Worm (Caenorhabditis elegans) whole organism, mixed stage, embryonic: ENCODE measurements around the gene nlp-18.

ENCODE experiments used
- ceh-39 ChIP-seq: fragments of 150-350 bp; optimal IDR thresholded peaks from 2 replicates; lab custom pipeline; 2014; ENCODE audit warnings: missing biosample characterization, missing genetic modification characterization
- ceh-43 ChIP-seq: fragments of 200-800 bp; sonication (Bioruptor generic); optimal IDR thresholded peaks from 2 replicates; lab custom pipeline; 2018; ENCODE audit warnings: mild to moderate bottlenecking, missing genetic modification characterization, moderate library complexity, missing compliant biosample characterization
- ceh-83 ChIP-seq: fragments of 200-800 bp; sonication (Bioruptor generic); optimal IDR thresholded peaks from 2 replicates; lab custom pipeline; 2018; ENCODE audit warnings: mild to moderate bottlenecking, missing genetic modification characterization, missing compliant biosample characterization
- ces-1 ChIP-seq: fragments of 150-350 bp; optimal IDR thresholded peaks from 2 replicates; lab custom pipeline; 2014; ENCODE audit warnings: missing biosample characterization, missing genetic modification reagents, missing genetic modification characterization
- cnd-1 ChIP-seq: fragments of 200-800 bp; sonication (Bioruptor generic); optimal IDR thresholded peaks from 2 replicates; lab custom pipeline; 2018; ENCODE audit warnings: mild to moderate bottlenecking, missing genetic modification characterization, missing compliant biosample characterization
- drap-1 ChIP-seq: fragments of 200-800 bp; sonication (Bioruptor generic); optimal IDR thresholded peaks from 3 replicates; lab custom pipeline; 2018; ENCODE audit warnings: mild to moderate bottlenecking, missing genetic modification characterization, missing compliant biosample characterization
- elt-1 ChIP-seq: sonication (generic microtip); optimal IDR thresholded peaks from 2 replicates; lab custom pipeline; 2017; ENCODE audit warnings: missing genetic modification characterization, mild to moderate bottlenecking, missing compliant biosample characterization, antibody characterized with exemption, moderate library complexity, borderline replicate concordance; ENCODE audit not compliant: insufficient read depth
- ham-2 ChIP-seq: fragments of 200-800 bp; sonication (Bioruptor generic); optimal IDR thresholded peaks from 2 replicates; lab custom pipeline; 2018; ENCODE audit warnings: mild to moderate bottlenecking, missing genetic modification characterization, missing compliant biosample characterization
- hlh-1 ChIP-seq: fragments of 150-350 bp; optimal IDR thresholded peaks from 2 replicates; lab custom pipeline; 2014; ENCODE audit warnings: missing biosample characterization, missing genetic modification reagents, missing genetic modification characterization
- lin-13 ChIP-seq: fragments of 150-350 bp; optimal IDR thresholded peaks from 2 replicates; lab custom pipeline; 2014; ENCODE audit warnings: missing biosample characterization, missing genetic modification characterization
- lin-32 ChIP-seq: fragments of 200-800 bp; sonication (Bioruptor generic); optimal IDR thresholded peaks from 2 replicates; lab custom pipeline; 2018; ENCODE audit warnings: mild to moderate bottlenecking, missing genetic modification characterization, missing compliant biosample characterization
- lsy-2 ChIP-seq: fragments of 150-350 bp; optimal IDR thresholded peaks from 2 replicates; lab custom pipeline; 2014; ENCODE audit warnings: missing biosample characterization, missing genetic modification characterization
- mep-1 ChIP-seq: fragments of 150-350 bp; optimal IDR thresholded peaks from 2 replicates; lab custom pipeline; 2017; ENCODE audit warnings: missing biosample characterization, missing genetic modification reagents, missing genetic modification characterization, inconsistent platforms
- mls-2 ChIP-seq: sonication (generic microtip); optimal IDR thresholded peaks from 2 replicates; lab custom pipeline; 2016; ENCODE audit warnings: mild to moderate bottlenecking, missing genetic modification characterization, moderate library complexity, missing compliant biosample characterization
- nhr-2 ChIP-seq: fragments of 150-350 bp; optimal IDR thresholded peaks from 2 replicates; lab custom pipeline; 2014; ENCODE audit warnings: missing biosample characterization, missing genetic modification characterization
- nhr-237 ChIP-seq: fragments of 150-350 bp; optimal IDR thresholded peaks from 2 replicates; lab custom pipeline; 2014; ENCODE audit warnings: missing biosample characterization, missing genetic modification characterization
- nhr-28 ChIP-seq: fragments of 150-350 bp; optimal IDR thresholded peaks from 2 replicates; lab custom pipeline; 2014; ENCODE audit warnings: missing biosample characterization, missing genetic modification characterization
- nhr-76 ChIP-seq: sonication (generic microtip); optimal IDR thresholded peaks from 2 replicates; lab custom pipeline; 2017; ENCODE audit warnings: missing biosample characterization, missing genetic modification characterization
- pha-4 ChIP-seq: fragments of 150-350 bp; optimal IDR thresholded peaks from 2 replicates; lab custom pipeline; 2018; ENCODE audit warnings: missing biosample characterization, missing genetic modification reagents, missing genetic modification characterization
- sem-2 ChIP-seq: fragments of 200-800 bp; sonication (Bioruptor generic); optimal IDR thresholded peaks from 2 replicates; lab custom pipeline; 2018; ENCODE audit warnings: mild to moderate bottlenecking, missing genetic modification characterization, missing compliant biosample characterization
- snpc-4 ChIP-seq: fragments of 150-350 bp; optimal IDR thresholded peaks from 2 replicates; lab custom pipeline; 2014; ENCODE audit warnings: missing biosample characterization, missing genetic modification characterization
- sptf-1 ChIP-seq: sonication (generic microtip); optimal IDR thresholded peaks from 2 replicates; lab custom pipeline; 2017; ENCODE audit warnings: mild to moderate bottlenecking, missing genetic modification characterization, moderate library complexity, missing compliant biosample characterization
- unc-120 ChIP-seq: sonication (generic microtip); optimal IDR thresholded peaks from 2 replicates; lab custom pipeline; 2017; ENCODE audit warnings: missing genetic modification characterization, missing compliant biosample characterization; ENCODE audit not compliant: poor library complexity, severe bottlenecking
- unc-39 ChIP-seq: fragments of 150-350 bp; optimal IDR thresholded peaks from 2 replicates; lab custom pipeline; 2014; ENCODE audit warnings: missing biosample characterization, missing genetic modification characterization
- unc-62 ChIP-seq: fragments of 150-350 bp; optimal IDR thresholded peaks from 2 replicates; lab custom pipeline; 2014; ENCODE audit warnings: missing biosample characterization, missing genetic modification reagents, missing genetic modification characterization
- zip-8 ChIP-seq: fragments of 150-350 bp; optimal IDR thresholded peaks from 2 replicates; lab custom pipeline; 2014; ENCODE audit warnings: missing biosample characterization, missing genetic modification characterization

The nlp-18 gene

ce11 chrII:11004381-11004780, 25.8 kb downstream of the nlp-18 start:
- TF ChIP-seq lin-13 (tag; lab: Kevin White, UChicago) (no peak), unc-39 (tag; lab: Kevin White, UChicago) (no peak), pha-4 (tag; lab: Kevin White, UChicago) (no peak), unc-62 (no peak)

- TF ChIP-seq hlh-1 (tag; lab: Kevin White, UChicago) (no peak), elt-1 (tag; lab: Kevin White, UChicago) (no peak), mls-2 (no peak), ham-2 (no peak), ces-1 (GFP tag; lab: Kevin White, UChicago) (peak; percentile 95)
Measured at ce11 chrII:10999109-10999508, 31.1 kb downstream of the nlp-18 start.

ce11 chrII:10995600-10995999, 34.6 kb downstream of the nlp-18 start:
- TF ChIP-seq drap-1 (GFP tag; lab: Kevin White, UChicago) (no peak), elt-1 (tag; lab: Kevin White, UChicago) (no peak), snpc-4 (tag; lab: Kevin White, UChicago) (no peak), sem-2 (GFP tag; lab: Kevin White, UChicago) (no peak), zip-8 (tag; lab: Kevin White, UChicago) (no peak), nhr-28 (tag; lab: Kevin White, UChicago) (no peak), nhr-237 (tag; lab: Kevin White, UChicago) (no peak), ham-2 (no peak)

- TF ChIP-seq ceh-83 (GFP tag; lab: Kevin White, UChicago) (peak; percentile 2), ceh-39 (tag; lab: Kevin White, UChicago) (no peak)
Measured at ce11 chrII:10993607-10994229, 36.5 kb downstream of the nlp-18 start.

- TF ChIP-seq sptf-1 (tag; lab: Kevin White, UChicago) (peak; percentile 50), unc-120 (tag; lab: Kevin White, UChicago) (no peak), unc-62 (peak; percentile 46), cnd-1 (tag; lab: Kevin White, UChicago) (peak; percentile 1), ces-1 (GFP tag; lab: Kevin White, UChicago) (peak; percentile 99), lin-32 (GFP tag; lab: Kevin White, UChicago) (peak; percentile 32), pha-4 (tag; lab: Kevin White, UChicago) (no peak), mls-2 (peak; percentile 67), mep-1 (tag; lab: Kevin White, UChicago) (peak; percentile 21), ceh-43 (peak; percentile 63), nhr-2 (tag; lab: Kevin White, UChicago) (peak; percentile 73), nhr-76 (tag; lab: Kevin White, UChicago) (no peak)
Measured at ce11 chrII:10990592-10990991, 39.6 kb downstream of the nlp-18 start.

- peak; percentile 39 for TF ChIP-seq mls-2
- TF ChIP-seq cnd-1 (tag; lab: Kevin White, UChicago), result peak; percentile 32
- peak; percentile 13 for TF ChIP-seq ceh-39 (tag; lab: Kevin White, UChicago)
- TF ChIP-seq nhr-76 (tag; lab: Kevin White, UChicago), result no peak
- TF ChIP-seq nhr-2 (tag; lab: Kevin White, UChicago), result peak; percentile 85
- TF ChIP-seq ham-2, result peak; percentile 1
- TF ChIP-seq zip-8 (tag; lab: Kevin White, UChicago), result peak; percentile 82
- peak; percentile 6 for TF ChIP-seq sem-2 (GFP tag; lab: Kevin White, UChicago)
- no peak for TF ChIP-seq lsy-2 (tag; lab: Kevin White, UChicago)
- no peak for TF ChIP-seq mep-1 (tag; lab: Kevin White, UChicago)
- no peak for TF ChIP-seq snpc-4 (tag; lab: Kevin White, UChicago)
- no peak for TF ChIP-seq unc-62
Measured at ce11 chrII:10989180-10989579, 41.0 kb downstream of the nlp-18 start.

- no peak for TF ChIP-seq cnd-1 (tag; lab: Kevin White, UChicago)
- peak; percentile 95 for TF ChIP-seq unc-62
- peak; percentile 45 for TF ChIP-seq pha-4 (tag; lab: Kevin White, UChicago)
- no peak for TF ChIP-seq ceh-83 (GFP tag; lab: Kevin White, UChicago)
- TF ChIP-seq nhr-2 (tag; lab: Kevin White, UChicago), result peak; percentile 73
- TF ChIP-seq lsy-2 (tag; lab: Kevin White, UChicago), result no peak
- TF ChIP-seq hlh-1 (tag; lab: Kevin White, UChicago), result peak; percentile 36
Measured at ce11 chrII:10988575-10988974, 41.6 kb downstream of the nlp-18 start.
